Fruit fly (Drosophila melanogaster) Kc167 (cell line): ENCODE data around the gene CG9727.

Experiments
- Myc ChIP-seq: fragments of >200 bp; optimal IDR thresholded peaks from 2 replicates; lab custom pipeline; 2017; ENCODE audit warnings: missing external identifiers
- Sin3A ChIP-seq: fragments of >200 bp; optimal IDR thresholded peaks from 2 replicates; lab custom pipeline; 2018; ENCODE audit warnings: missing external identifiers
- h ChIP-seq: fragments of >200 bp; optimal IDR thresholded peaks from 3 replicates; lab custom pipeline; 2018; ENCODE audit warnings: missing external identifiers
- insv ChIP-seq: fragments of >200 bp; optimal IDR thresholded peaks from 3 replicates; lab custom pipeline; 2018; ENCODE audit warnings: missing external identifiers
- psq ChIP-seq: fragments of >200 bp; optimal IDR thresholded peaks from 2 replicates; lab custom pipeline; 2017; ENCODE audit warnings: missing external identifiers
- ttk ChIP-seq: sonication (Bioruptor generic); optimal IDR thresholded peaks from 2 replicates; lab custom pipeline; 2017; ENCODE audit warnings: missing external identifiers

Gene CG9727

dm6 chr3R:6403674-6404073, 52.8 kb downstream of the CG9727 start:
- TF ChIP-seq ttk (lab: Kevin White, UChicago) (no peak), insv (lab: Kevin White, UChicago) (no peak), psq (no peak), h (lab: Kevin White, UChicago) (no peak), Sin3A (lab: Kevin White, UChicago) (no peak), Myc (lab: Kevin White, UChicago) (no peak)

dm6 chr3R:6402522-6403171, 53.8 kb downstream of the CG9727 start:
- TF ChIP-seq Myc (lab: Kevin White, UChicago) (no peak), insv (lab: Kevin White, UChicago) (no peak), ttk (lab: Kevin White, UChicago) (no peak), Sin3A (lab: Kevin White, UChicago) (no peak), h (lab: Kevin White, UChicago) (no peak), psq (no peak)

DNA sequence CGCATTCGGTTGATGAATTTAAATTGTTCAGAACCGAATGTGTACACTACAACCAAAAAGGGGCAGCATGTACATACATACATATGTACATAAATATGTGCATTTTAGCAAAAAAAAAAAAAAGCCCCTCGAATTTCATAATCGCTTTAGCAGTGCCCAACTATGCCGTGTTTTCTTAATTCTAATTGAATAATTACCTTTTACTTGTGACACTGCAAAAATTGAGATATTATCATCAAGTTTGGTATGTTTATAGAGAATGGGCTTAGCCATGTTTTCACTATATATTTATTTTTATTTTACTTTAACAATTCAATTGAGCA, 55.0 kb downstream of the CG9727 start:
- TF ChIP-seq h (lab: Kevin White, UChicago) (no peak), Myc (lab: Kevin White, UChicago) (no peak), psq (no peak), ttk (lab: Kevin White, UChicago) (no peak), insv (lab: Kevin White, UChicago) (no peak), Sin3A (lab: Kevin White, UChicago) (no peak)

dm6 chr3R:6400710-6401521, 55.6 kb downstream of the CG9727 start:
- no peak for TF ChIP-seq insv (lab: Kevin White, UChicago)
